Worm (Caenorhabditis elegans): ENCODE data around the gene fubl-2.
A peak's percentile ranks its signal among the peaks of the same experiment; 100 is the strongest.

Gene fubl-2

DNA sequence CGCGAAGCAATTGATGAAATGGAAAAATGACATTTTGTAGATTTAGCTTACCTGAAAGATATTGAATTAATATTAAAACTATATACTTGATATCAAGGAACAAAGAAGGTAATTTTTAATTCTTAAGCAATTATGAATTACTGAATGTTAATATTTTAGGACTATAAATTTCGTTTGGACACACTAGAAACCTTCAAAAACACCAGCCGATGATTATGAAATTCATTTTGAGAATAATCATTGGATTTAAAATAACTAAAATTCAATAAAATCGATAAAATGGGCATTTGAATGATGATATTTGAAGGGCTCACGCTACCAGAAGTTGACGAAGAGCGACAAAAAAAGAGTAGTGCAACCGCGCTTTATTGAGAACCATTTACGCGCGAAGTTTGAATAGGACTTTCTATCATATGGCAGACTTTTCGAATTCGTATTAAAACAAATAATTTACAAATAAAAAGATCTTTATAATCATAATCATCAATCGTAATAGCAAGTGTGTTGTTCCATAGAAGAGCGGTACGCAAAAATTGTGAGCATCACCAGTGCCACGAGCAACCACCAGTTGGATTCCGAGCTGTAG, 13.6 kb downstream of the fubl-2 start, which contains the start of gene ZK418.5 (continued):
- TF ChIP-seq tbx-2 (tag; optimal IDR thresholded peaks at IDR 0.05) (no peak), nhr-23 (tag; optimal IDR thresholded peaks at IDR 0.05) (peak; percentile 34), nhr-28 (tag; optimal IDR thresholded peaks at IDR 0.05) (no peak), daf-12 (tag; optimal IDR thresholded peaks at IDR 0.05) (no peak), ztf-11 (tag; optimal IDR thresholded peaks at IDR 0.05) (no peak), lsy-12 (tag; optimal IDR thresholded peaks at IDR 0.05) (no peak), aly-2 (tag; optimal IDR thresholded peaks at IDR 0.05) (no peak), zag-1 (tag; optimal IDR thresholded peaks at IDR 0.05) (no peak), eor-1 (tag; optimal IDR thresholded peaks at IDR 0.05) (no peak), nhr-11 (tag; optimal IDR thresholded peaks at IDR 0.05) (no peak), nhr-237 (tag; optimal IDR thresholded peaks at IDR 0.05) (no peak)

ce11 chrIII:7072452-7072851, 15.1 kb downstream of the fubl-2 start, which contains the start of gene lin-37:
Gene lin-37 (minus strand): TSS chrIII:7072552.
- TF ChIP-seq ztf-11 (tag; optimal IDR thresholded peaks at IDR 0.05) = no peak
- TF ChIP-seq pha-4 (tag; optimal IDR thresholded peaks at IDR 0.05) = no peak
- TF ChIP-seq nhr-237 (tag; optimal IDR thresholded peaks at IDR 0.05) = no peak
- TF ChIP-seq fos-1 (tag; optimal IDR thresholded peaks at IDR 0.05) = no peak
- TF ChIP-seq lin-15B (tag; optimal IDR thresholded peaks at IDR 0.05) = no peak
- no peak for TF ChIP-seq egl-27 (tag; optimal IDR thresholded peaks at IDR 0.05)
- TF ChIP-seq hmg-11 (tag; optimal IDR thresholded peaks at IDR 0.05) = no peak
- no peak for TF ChIP-seq nhr-76 (tag; optimal IDR thresholded peaks at IDR 0.05)
- TF ChIP-seq snpc-4 (tag; optimal IDR thresholded peaks at IDR 0.05) = no peak

- no peak for TF ChIP-seq nhr-28 (tag; optimal IDR thresholded peaks at IDR 0.05)
- TF ChIP-seq fos-1 (tag; optimal IDR thresholded peaks at IDR 0.05) = no peak
- no peak for TF ChIP-seq hmg-11 (tag; optimal IDR thresholded peaks at IDR 0.05)
- no peak for TF ChIP-seq pqm-1 (tag; optimal IDR thresholded peaks at IDR 0.05)
- TF ChIP-seq elt-3 (tag; optimal IDR thresholded peaks at IDR 0.05) = no peak
- TF ChIP-seq ZK546.5 (tag; optimal IDR thresholded peaks at IDR 0.05) = no peak
- no peak for TF ChIP-seq sea-2 (GFP tag; optimal IDR thresholded peaks at IDR 0.05)
- no peak for TF ChIP-seq tbx-2 (tag; optimal IDR thresholded peaks at IDR 0.05)
- TF ChIP-seq mdl-1 (tag; optimal IDR thresholded peaks at IDR 0.05) = no peak
These were observed 17.6 kb downstream of the fubl-2 start, which contains the start of gene tmem-17 for ce11 chrIII:7069981-7070380. Gene tmem-17 (plus strand): TSS chrIII:7070281.

- peak; percentile 32 for TF ChIP-seq snpc-4 (tag; optimal IDR thresholded peaks at IDR 0.05)
- TF ChIP-seq nfya-1 (tag; optimal IDR thresholded peaks at IDR 0.05; ENCODE audit: insufficient read depth) = peak; percentile 46
- TF ChIP-seq elt-2 (tag; optimal IDR thresholded peaks at IDR 0.05) = no peak
- TF ChIP-seq pha-4 (tag; optimal IDR thresholded peaks at IDR 0.05) = peak; percentile 69
- TF ChIP-seq nhr-25 (tag; optimal IDR thresholded peaks at IDR 0.05) = no peak
- TF ChIP-seq nhr-23 (tag; optimal IDR thresholded peaks at IDR 0.05) = peak; percentile 25
- peak; percentile 55 for TF ChIP-seq hmg-11 (tag; optimal IDR thresholded peaks at IDR 0.05)
- TF ChIP-seq egl-5 (tag; optimal IDR thresholded peaks at IDR 0.05) = no peak
- peak; percentile 52 for TF ChIP-seq lin-15B (tag; optimal IDR thresholded peaks at IDR 0.05)
These were observed 18.9 kb downstream of the fubl-2 start, which contains the start of the genes ubc-18 and R01H2.8 for ce11 chrIII:7068520-7069113. Gene ubc-18 (minus strand): TSS chrIII:7068570. Gene R01H2.8 (plus strand): TSS chrIII:7069063.

- TF ChIP-seq ceh-16 (tag; optimal IDR thresholded peaks at IDR 0.05) (no peak), eor-1 (tag; optimal IDR thresholded peaks at IDR 0.05) (no peak), ztf-4 (tag; optimal IDR thresholded peaks at IDR 0.05) (no peak), ama-1 (optimal IDR thresholded peaks at IDR 0.05) (no peak), nfya-1 (tag; optimal IDR thresholded peaks at IDR 0.05; ENCODE audit: insufficient read depth) (no peak), elt-2 (tag; optimal IDR thresholded peaks at IDR 0.05) (peak; percentile 23)
These were observed 20.1 kb downstream of the fubl-2 start, which contains the start of gene ger-1 for ce11 chrIII:7067385-7067896. Gene ger-1 (minus strand): TSS chrIII:7067477.

ce11 chrIII:7064185-7064584, 23.4 kb downstream of the fubl-2 start, which contains the start of gene R01H2.4:
Gene R01H2.4 (minus strand): TSS chrIII:7064285.
- TF ChIP-seq ztf-11 (tag; optimal IDR thresholded peaks at IDR 0.05) = no peak
- no peak for TF ChIP-seq lin-39 (tag; optimal IDR thresholded peaks at IDR 0.05)
- TF ChIP-seq ceh-82 (tag; optimal IDR thresholded peaks at IDR 0.05) = no peak
- TF ChIP-seq fkh-10 (GFP tag; optimal IDR thresholded peaks at IDR 0.05) = no peak
- no peak for TF ChIP-seq nhr-67 (tag; optimal IDR thresholded peaks at IDR 0.05)
- TF ChIP-seq lin-15B (tag; optimal IDR thresholded peaks at IDR 0.05) = no peak
- no peak for TF ChIP-seq mml-1 (tag; optimal IDR thresholded peaks at IDR 0.05)
- no peak for TF ChIP-seq lsy-12 (tag; optimal IDR thresholded peaks at IDR 0.05)
- TF ChIP-seq daf-12 (tag; optimal IDR thresholded peaks at IDR 0.05) = no peak
- TF ChIP-seq ceh-28 (tag; optimal IDR thresholded peaks at IDR 0.05) = no peak
- TF ChIP-seq nhr-25 (tag; optimal IDR thresholded peaks at IDR 0.05) = no peak
- TF ChIP-seq nfya-1 (tag; optimal IDR thresholded peaks at IDR 0.05; ENCODE audit: insufficient read depth) = no peak
- no peak for TF ChIP-seq nhr-28 (tag; optimal IDR thresholded peaks at IDR 0.05)
- TF ChIP-seq nhr-237 (tag; optimal IDR thresholded peaks at IDR 0.05) = no peak
- TF ChIP-seq R02D3.7 (tag; optimal IDR thresholded peaks at IDR 0.05) = no peak
- TF ChIP-seq nhr-12 (tag; optimal IDR thresholded peaks at IDR 0.05) = no peak
